Worm (Caenorhabditis elegans): ENCODE data around the gene M163.11.

The M163.11 gene

ce11 chrX:14500422-14501058 is 21.4 kb downstream of the M163.11 start:
- no peak for TF ChIP-seq unc-62 (GFP tag; optimal IDR thresholded peaks at IDR 0.05)

ce11 chrX:14502116-14502587 is 23.0 kb downstream of the M163.11 start:
- TF ChIP-seq unc-62 (GFP tag; optimal IDR thresholded peaks at IDR 0.05) = no peak

ce11 chrX:14503282-14503681 is 24.1 kb downstream of the M163.11 start:
- TF ChIP-seq unc-62 (GFP tag; optimal IDR thresholded peaks at IDR 0.05) = no peak

ce11 chrX:14503800-14504550 is 24.8 kb downstream of the M163.11 start, which contains the start of gene M163.1:
Gene M163.1, minus strand, starts transcription at chrX:14503824.
- no peak for TF ChIP-seq unc-62 (GFP tag; optimal IDR thresholded peaks at IDR 0.05)

- no peak for TF ChIP-seq unc-62 (GFP tag; optimal IDR thresholded peaks at IDR 0.05)
These were observed 25.3 kb downstream of the M163.11 start for ce11 chrX:14504551-14504902.

ce11 chrX:14505578-14506353 is 26.6 kb downstream of the M163.11 start:
- TF ChIP-seq unc-62 (GFP tag; optimal IDR thresholded peaks at IDR 0.05) = no peak

- no peak for TF ChIP-seq unc-62 (GFP tag; optimal IDR thresholded peaks at IDR 0.05)
These were observed 28.8 kb downstream of the M163.11 start for ce11 chrX:14507992-14508391.

- no peak for TF ChIP-seq unc-62 (GFP tag; optimal IDR thresholded peaks at IDR 0.05)
These were observed 29.7 kb downstream of the M163.11 start for ce11 chrX:14508823-14509259.

ce11 chrX:14510358-14510757 is 31.2 kb downstream of the M163.11 start:
- no peak for TF ChIP-seq unc-62 (GFP tag; optimal IDR thresholded peaks at IDR 0.05)

ce11 chrX:14512817-14513216 is 33.6 kb downstream of the M163.11 start, which contains the start of gene fbxa-141:
Gene fbxa-141, minus strand, starts transcription at chrX:14512917.
- no peak for TF ChIP-seq unc-62 (GFP tag; optimal IDR thresholded peaks at IDR 0.05)

- TF ChIP-seq unc-62 (GFP tag; optimal IDR thresholded peaks at IDR 0.05) = no peak
These were observed 34.3 kb downstream of the M163.11 start for ce11 chrX:14513462-14513861.

- TF ChIP-seq unc-62 (GFP tag; optimal IDR thresholded peaks at IDR 0.05) = no peak
These were observed 35.9 kb downstream of the M163.11 start, which contains the start of gene gcsh-1 for ce11 chrX:14515028-14515427. Gene gcsh-1, minus strand, starts transcription at chrX:14515073.

- TF ChIP-seq unc-62 (GFP tag; optimal IDR thresholded peaks at IDR 0.05) = no peak
These were observed 37.4 kb downstream of the M163.11 start, which contains the start of gene D1025.10 for ce11 chrX:14516560-14516959. Gene D1025.10, plus strand, starts transcription at chrX:14516860.

- no peak for TF ChIP-seq unc-62 (GFP tag; optimal IDR thresholded peaks at IDR 0.05)
These were observed 38.7 kb downstream of the M163.11 start for ce11 chrX:14517842-14518241.

- TF ChIP-seq unc-62 (GFP tag; optimal IDR thresholded peaks at IDR 0.05) = no peak
These were observed 41.3 kb downstream of the M163.11 start, which contains the start of gene D1025.1 for ce11 chrX:14520463-14520862. Gene D1025.1, plus strand, starts transcription at chrX:14520763.

ce11 chrX:14523275-14523674 is 44.1 kb downstream of the M163.11 start, which contains the start of gene nspc-16:
Gene nspc-16, plus strand, starts transcription at chrX:14523575.
- TF ChIP-seq unc-62 (GFP tag; optimal IDR thresholded peaks at IDR 0.05) = no peak

Measured in whole organism, dauer.